Worm (Caenorhabditis elegans): ENCODE measurements around the gene F01F1.3.

- TF ChIP-seq aly-1 (tag; optimal IDR thresholded peaks at IDR 0.05) = no peak
- no peak for TF ChIP-seq hmbx-1 (tag; optimal IDR thresholded peaks at IDR 0.05)
- no peak for TF ChIP-seq ama-1 (optimal IDR thresholded peaks at IDR 0.05)
- no peak for TF ChIP-seq ceh-36 (tag; optimal IDR thresholded peaks at IDR 0.05)
- no peak for TF ChIP-seq B0310.2 (tag; optimal IDR thresholded peaks at IDR 0.05)
These were observed 38.4 kb upstream of the F01F1.3 start, which contains the start of the genes R12B2.13 and mdt-15 for ce11 chrIII:5833376-5833775.
